Worm (Caenorhabditis elegans) whole organism, L4/young adult: ENCODE measurements around the gene R01B10.3.
A peak's percentile ranks its signal among the peaks of the same experiment; 100 is the strongest.
"Not testable (repeated sequence)": the region's sequence is repeated elsewhere in the genome, so short reads cannot be mapped to it uniquely, and the experiment has no call there.

ENCODE experiments used
- W03F9.2 ChIP-seq: fragments of 150-350 bp; optimal IDR thresholded peaks from 2 replicates; lab custom pipeline; 2014; ENCODE audit warnings: missing biosample characterization, missing genetic modification characterization
- dao-5 ChIP-seq: sonication (generic microtip); optimal IDR thresholded peaks from 2 replicates; lab custom pipeline; 2016; ENCODE audit warnings: missing genotype, missing genetic modification characterization, moderate library complexity, missing compliant biosample characterization
- him-1 ChIP-seq: sonication (generic microtip); optimal IDR thresholded peaks from 2 replicates; lab custom pipeline; 2016; ENCODE audit warnings: missing genotype, missing genetic modification reagents, missing genetic modification characterization, missing compliant biosample characterization

Gene R01B10.3

ce11 chrV:6044853-6045594, at the start of gene R01B10.3:
R01B10.3 (minus strand) TSS chrV:6045129.
- no peak for TF ChIP-seq dao-5 (tag; lab: Kevin White, UChicago)
- no peak for TF ChIP-seq W03F9.2 (tag; lab: Kevin White, UChicago)
- no peak for TF ChIP-seq him-1 (tag; lab: Kevin White, UChicago)

ce11 chrV:6069968-6070367, 25.0 kb upstream of the R01B10.3 start, which contains the start of gene fbxa-214:
fbxa-214 (minus strand) TSS chrV:6070068.
- not testable (repeated sequence) for TF ChIP-seq dao-5, him-1, W03F9.2 (tag; lab: Kevin White, UChicago)

ce11 chrV:6067112-6067511, 22.2 kb upstream of the R01B10.3 start, which contains the start of gene srh-10:
srh-10 (minus strand) TSS chrV:6067140.
- no peak for TF ChIP-seq him-1 (tag; lab: Kevin White, UChicago)
- TF ChIP-seq W03F9.2 (tag; lab: Kevin White, UChicago): no peak
- TF ChIP-seq dao-5 (tag; lab: Kevin White, UChicago): no peak

DNA sequence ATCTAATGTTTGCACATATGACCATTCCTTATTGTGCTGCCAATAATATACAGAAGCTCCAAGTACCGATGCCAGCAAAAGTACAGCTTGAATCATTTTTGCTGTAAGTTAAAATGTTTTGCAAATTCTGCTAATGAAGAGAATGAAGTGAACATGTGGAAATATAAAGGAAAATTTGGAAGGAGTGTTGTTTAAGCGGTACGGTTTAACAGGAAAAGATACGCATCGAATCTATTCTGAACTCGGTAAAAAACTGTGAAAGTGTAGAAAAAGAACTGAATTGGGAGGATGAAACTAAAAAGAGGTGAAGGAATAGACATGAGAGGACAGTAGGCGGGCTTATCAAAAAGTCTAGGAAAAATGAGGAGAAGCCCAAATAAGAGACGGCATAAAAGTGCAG, 18.4 kb upstream of the R01B10.3 start, which contains the start of gene Y38A10A.2:
TSS of gene Y38A10A.2 (minus strand) at position 101 of the 400 bp plus-strand sequence.
- no peak for TF ChIP-seq W03F9.2 (tag; lab: Kevin White, UChicago)
- no peak for TF ChIP-seq him-1 (tag; lab: Kevin White, UChicago)
- TF ChIP-seq dao-5 (tag; lab: Kevin White, UChicago): no peak

ce11 chrV:6055289-6055688, 10.4 kb upstream of the R01B10.3 start, which contains the start of gene srd-20:
srd-20 (plus strand) TSS chrV:6055589.
- TF ChIP-seq W03F9.2 (tag; lab: Kevin White, UChicago): no peak
- no peak for TF ChIP-seq him-1 (tag; lab: Kevin White, UChicago)
- TF ChIP-seq dao-5 (tag; lab: Kevin White, UChicago): no peak

ce11 chrV:6053188-6053687, 8.3 kb upstream of the R01B10.3 start, which contains the start of gene seip-1:
seip-1 (minus strand) TSS chrV:6053238.
- TF ChIP-seq W03F9.2 (tag; lab: Kevin White, UChicago) (peak; percentile 92), dao-5 (tag; lab: Kevin White, UChicago) (no peak), him-1 (tag; lab: Kevin White, UChicago) (peak; percentile 56)

DNA sequence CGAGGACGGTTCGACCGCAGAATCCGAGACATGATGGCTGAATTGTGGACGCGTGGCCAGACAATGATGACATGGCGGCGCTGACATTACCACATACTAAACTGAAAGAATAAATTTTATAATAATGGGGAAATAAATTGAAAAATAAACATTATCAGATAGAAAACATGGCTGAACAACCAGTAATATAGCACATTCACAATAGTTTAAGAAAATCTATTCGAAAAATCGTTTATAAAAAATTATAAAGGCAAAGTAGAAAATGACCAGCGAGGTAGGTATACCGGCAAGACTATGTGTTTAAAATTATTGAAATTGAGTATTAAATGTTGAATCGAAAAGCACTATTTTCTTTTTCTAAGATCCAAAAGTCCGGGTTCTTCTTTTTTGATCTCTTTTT, 6.2 kb upstream of the R01B10.3 start, which contains the start of gene jamp-1:
TSS of gene jamp-1 (minus strand) at position 101 of the 400 bp plus-strand sequence.
- no peak for TF ChIP-seq W03F9.2 (tag; lab: Kevin White, UChicago)
- no peak for TF ChIP-seq dao-5 (tag; lab: Kevin White, UChicago)
- TF ChIP-seq him-1 (tag; lab: Kevin White, UChicago): no peak

DNA sequence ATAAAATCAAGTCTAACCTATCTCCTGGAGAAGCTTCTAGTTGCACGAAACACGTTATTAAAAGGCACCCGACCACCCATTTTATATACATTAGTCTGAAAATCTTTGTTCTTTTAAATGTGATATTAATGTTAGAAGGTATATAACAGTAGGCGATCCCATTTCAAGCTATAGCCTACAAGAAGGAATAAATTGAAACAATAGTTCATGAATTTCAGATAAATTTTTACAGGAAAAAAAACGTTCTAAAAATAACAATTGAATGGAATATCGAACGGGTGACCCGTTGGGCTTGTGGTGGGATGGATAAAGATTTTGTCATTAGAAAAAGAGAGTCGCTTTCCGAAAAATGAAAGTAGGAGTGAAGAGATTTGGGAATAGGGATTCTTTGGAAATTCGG, 2.9 kb upstream of the R01B10.3 start, which contains the start of gene pgap-3:
TSS of gene pgap-3 (minus strand) at position 101 of the 400 bp plus-strand sequence.
- TF ChIP-seq dao-5 (tag; lab: Kevin White, UChicago) (no peak), W03F9.2 (tag; lab: Kevin White, UChicago) (no peak), him-1 (tag; lab: Kevin White, UChicago) (no peak)

DNA sequence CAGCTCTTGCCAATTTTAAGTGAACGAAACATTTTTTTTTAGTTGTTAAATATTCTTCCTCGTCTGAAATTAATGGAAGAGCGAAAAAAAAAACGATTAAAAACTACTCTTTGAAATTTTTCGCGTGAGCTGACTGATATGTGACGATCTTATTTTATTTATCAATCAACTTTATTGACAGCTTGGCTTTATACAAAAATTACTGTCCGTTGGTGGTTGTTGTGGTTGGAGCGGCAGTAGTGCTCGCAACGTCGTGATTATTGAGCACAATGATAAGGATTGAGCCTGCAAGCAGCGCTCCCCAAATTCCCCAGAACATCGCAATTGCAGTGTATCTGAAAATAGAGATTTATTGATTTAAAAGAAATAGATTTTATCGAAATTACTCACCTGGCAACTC, 481 bp downstream of the R01B10.3 start:
- TF ChIP-seq dao-5 (tag; lab: Kevin White, UChicago) (no peak), W03F9.2 (tag; lab: Kevin White, UChicago) (no peak), him-1 (tag; lab: Kevin White, UChicago) (no peak)

DNA sequence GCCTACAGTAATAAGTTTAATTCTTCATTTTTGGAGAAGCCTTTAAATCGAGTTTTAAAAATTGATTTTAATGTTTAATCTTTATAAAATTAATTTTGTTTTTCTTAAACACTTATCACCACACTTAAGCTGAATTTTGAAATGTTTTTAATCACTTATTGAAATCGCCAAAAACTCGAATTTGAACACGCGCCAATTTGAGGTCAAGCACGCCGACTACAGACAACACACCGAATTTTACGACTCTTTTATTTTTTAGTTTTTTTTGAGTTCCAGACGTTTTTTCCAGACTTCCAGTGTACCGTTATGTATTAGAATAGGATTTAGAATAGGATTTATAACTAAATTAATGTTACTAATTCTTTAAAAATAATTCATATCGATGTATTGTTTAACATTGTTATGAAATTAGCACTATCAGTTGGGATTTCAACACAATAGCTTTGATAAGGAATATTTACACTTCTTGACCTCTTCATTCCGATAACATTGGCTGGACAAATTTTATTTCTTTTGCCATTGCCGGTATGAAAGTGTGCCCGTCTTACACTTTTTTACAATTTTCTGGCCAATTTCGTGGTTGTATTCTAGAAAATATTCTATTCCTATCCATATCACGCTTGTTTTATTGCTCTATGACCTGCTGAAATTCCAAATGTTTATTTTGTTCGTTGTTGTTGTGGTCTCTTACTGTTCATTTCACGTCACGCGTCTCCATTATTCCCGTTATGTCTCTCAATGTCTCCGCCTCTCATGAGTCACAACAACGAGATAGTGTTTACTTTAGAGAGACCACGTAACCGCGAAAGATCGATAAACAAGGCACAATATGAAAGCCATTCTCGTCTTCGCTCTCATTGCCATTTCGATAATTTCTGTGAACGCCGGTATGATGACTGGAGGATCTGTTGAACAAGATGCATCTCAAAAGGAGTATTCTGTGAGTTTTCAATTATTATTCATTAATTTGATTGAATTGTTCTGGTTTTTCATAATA, 1.4 kb downstream of the R01B10.3 start, which contains the start of gene cpi-2:
TSS of gene cpi-2 (plus strand) at position 788 of the 997 bp plus-strand sequence.
- TF ChIP-seq W03F9.2 (tag; lab: Kevin White, UChicago): no peak
- TF ChIP-seq dao-5 (tag; lab: Kevin White, UChicago): no peak
- TF ChIP-seq him-1 (tag; lab: Kevin White, UChicago): no peak

ce11 chrV:6041375-6041774, 3.6 kb downstream of the R01B10.3 start, which contains the start of gene R01B10.2:
R01B10.2 (minus strand) TSS chrV:6041475.
- TF ChIP-seq him-1 (tag; lab: Kevin White, UChicago): no peak
- TF ChIP-seq W03F9.2 (tag; lab: Kevin White, UChicago): no peak
- no peak for TF ChIP-seq dao-5 (tag; lab: Kevin White, UChicago)
